Fruit fly (Drosophila melanogaster) whole organism, embryonic: ENCODE measurements around the gene CG10383.

Experiments used
- Ada2b ChIP-seq: fragments of 200-800 bp; sonication (Bioruptor generic); IDR thresholded peaks from 2 replicates; pipeline ENCODE4 v1.3.6; 2022; ENCODE audit warnings: missing biosample characterization, missing genetic modification characterization
- Blimp-1 ChIP-seq: fragments of 200-800 bp; sonication (Bioruptor generic); optimal IDR thresholded peaks from 3 replicates; lab custom pipeline; 2018; ENCODE audit warnings: missing biosample characterization, missing genetic modification characterization, mild to moderate bottlenecking, moderate library complexity, missing genetic modification reagents
- CG10209 ChIP-seq: fragments of 200-800 bp; sonication (Bioruptor generic); optimal IDR thresholded peaks from 3 replicates; lab custom pipeline; 2017; ENCODE audit warnings: missing biosample characterization, mild to moderate bottlenecking, missing genetic modification characterization, missing genetic modification reagents
- CG10274 ChIP-seq: fragments of 200-800 bp; sonication (Bioruptor generic); optimal IDR thresholded peaks from 3 replicates; lab custom pipeline; 2017; ENCODE audit warnings: missing biosample characterization, mild to moderate bottlenecking, missing genetic modification characterization
- CG10959 ChIP-seq: fragments of 200-800 bp; sonication (Bioruptor generic); IDR thresholded peaks from 2 replicates; pipeline ENCODE4 v1.3.6; 2022; ENCODE audit warnings: missing biosample characterization, missing genetic modification characterization
- CG12391 ChIP-seq: fragments of 200-800 bp; sonication (Bioruptor generic); optimal IDR thresholded peaks from 3 replicates; lab custom pipeline; 2018; ENCODE audit warnings: missing biosample characterization, mild to moderate bottlenecking, missing genetic modification characterization, moderate library complexity
- CG12942 ChIP-seq: fragments of 200-800 bp; sonication (Bioruptor generic); optimal IDR thresholded peaks from 3 replicates; lab custom pipeline; 2016; ENCODE audit warnings: missing biosample characterization, missing genetic modification characterization
- CG14965 ChIP-seq: fragments of 200-800 bp; sonication (Bioruptor generic); optimal IDR thresholded peaks from 2 replicates; lab custom pipeline; 2016; ENCODE audit warnings: missing biosample characterization, missing genetic modification characterization, borderline replicate concordance
- CG17612 ChIP-seq: fragments of 200-800 bp; sonication (Bioruptor generic); IDR thresholded peaks from 2 replicates; pipeline ENCODE4 v1.3.6; 2022; ENCODE audit warnings: missing biosample characterization, missing genetic modification characterization
- CG18476 ChIP-seq: fragments of 200-800 bp; sonication (Bioruptor generic); optimal IDR thresholded peaks from 2 replicates; lab custom pipeline; 2016; ENCODE audit warnings: missing biosample characterization, mild to moderate bottlenecking, missing genetic modification characterization
- CG18599 ChIP-seq: fragments of 200-800 bp; sonication (Bioruptor generic); optimal IDR thresholded peaks from 3 replicates; lab custom pipeline; 2017; ENCODE audit warnings: missing biosample characterization, missing genetic modification characterization, mild to moderate bottlenecking, moderate library complexity, missing genetic modification reagents
- CG2129 ChIP-seq: fragments of 200-800 bp; sonication (Bioruptor generic); IDR thresholded peaks from 2 replicates; pipeline ENCODE4 v1.3.6; 2022; ENCODE audit warnings: missing biosample characterization, missing genetic modification characterization; ENCODE audit not compliant: partially characterized antibody
- CG30431 ChIP-seq: fragments of 200-800 bp; sonication (Bioruptor generic); optimal IDR thresholded peaks from 2 replicates; lab custom pipeline; 2017; ENCODE audit warnings: missing biosample characterization, missing genetic modification characterization
- CG31388 ChIP-seq: fragments of 200-800 bp; sonication (Bioruptor generic); optimal IDR thresholded peaks from 2 replicates; lab custom pipeline; 2016; ENCODE audit warnings: missing biosample characterization, missing genetic modification characterization
- CG32532 ChIP-seq: fragments of 200-800 bp; sonication (Bioruptor generic); IDR thresholded peaks from 2 replicates; pipeline ENCODE4 v1.3.6; 2022; ENCODE audit warnings: missing biosample characterization, missing genetic modification characterization
- CG43689 ChIP-seq: fragments of 200-800 bp; sonication (Bioruptor generic); IDR thresholded peaks from 2 replicates; pipeline ENCODE4 v1.3.6; 2022; ENCODE audit warnings: missing biosample characterization, missing genetic modification characterization
- CG6175 ChIP-seq: fragments of 200-800 bp; sonication (Bioruptor generic); IDR thresholded peaks from 3 replicates; pipeline ENCODE4 v1.3.6; 2022; ENCODE audit warnings: missing biosample characterization, missing genetic modification characterization
- CG6683 ChIP-seq: fragments of 200-800 bp; sonication (Bioruptor generic); optimal IDR thresholded peaks from 2 replicates; lab custom pipeline; 2017; ENCODE audit warnings: missing biosample characterization, mild to moderate bottlenecking, missing genetic modification characterization, missing genetic modification reagents
- CG6689 ChIP-seq: fragments of 200-800 bp; sonication (Bioruptor generic); IDR thresholded peaks from 2 replicates; pipeline ENCODE4 v1.3.6; 2022; ENCODE audit warnings: missing biosample characterization, missing genetic modification characterization
- CG7357 ChIP-seq: fragments of 200-800 bp; sonication (Bioruptor generic); IDR thresholded peaks from 3 replicates; pipeline ENCODE4 v1.3.6; 2022; ENCODE audit warnings: missing biosample characterization, missing genetic modification characterization
- CG7786 ChIP-seq: fragments of 200-800 bp; sonication (Bioruptor generic); optimal IDR thresholded peaks from 2 replicates; lab custom pipeline; 2016; ENCODE audit warnings: missing biosample characterization, missing genetic modification characterization
- CrebB ChIP-seq: fragments of 200-800 bp; sonication (Bioruptor generic); optimal IDR thresholded peaks from 3 replicates; lab custom pipeline; 2018; ENCODE audit warnings: missing biosample characterization, mild to moderate bottlenecking, missing genetic modification characterization
- D19A ChIP-seq: fragments of 200-800 bp; optimal IDR thresholded peaks from 3 replicates; lab custom pipeline; 2019; ENCODE audit warnings: missing biosample characterization, mild to moderate bottlenecking, missing genetic modification characterization, moderate library complexity
- Dbx ChIP-seq: fragments of 200-800 bp; sonication (Bioruptor generic); IDR thresholded peaks from 3 replicates; pipeline ENCODE4 v1.3.6; 2022; ENCODE audit warnings: missing biosample characterization, missing genetic modification characterization
- Dip2 ChIP-seq: fragments of 200-800 bp; sonication (Bioruptor generic); IDR thresholded peaks from 2 replicates; pipeline ENCODE4 v1.3.6; 2022; ENCODE audit warnings: missing biosample characterization, missing genetic modification characterization
- ERR ChIP-seq: fragments of 200-800 bp; sonication (Bioruptor generic); optimal IDR thresholded peaks from 2 replicates; lab custom pipeline; 2016; ENCODE audit warnings: missing biosample characterization, missing genetic modification characterization
- Eip74EF ChIP-seq, 2 experiments: fragments of 200-800 bp in 1 of 2; fragments of >200 bp in 1 of 2; sonication (Bioruptor generic) in 1 of 2; optimal IDR thresholded peaks; 2 replicates each; lab custom pipeline; 2017 to 2019; ENCODE audit warnings: missing biosample characterization in 2 of 2, missing genetic modification characterization in 2 of 2, mild to moderate bottlenecking in 1 of 2, moderate library complexity in 1 of 2
- GATAe ChIP-seq: fragments of 200-800 bp; sonication (Bioruptor generic); conservative IDR thresholded peaks from 2 replicates; pipeline ENCODE4 v1.3.6; 2022; ENCODE audit warnings: missing biosample characterization, missing genetic modification characterization
- Gug ChIP-seq: fragments of 200-800 bp; sonication (Bioruptor generic); IDR thresholded peaks from 4 replicates; pipeline ENCODE4 v1.3.6; 2022; ENCODE audit warnings: missing biosample characterization, missing genetic modification characterization
- HLH4C ChIP-seq: fragments of 200-800 bp; sonication (Bioruptor generic); IDR thresholded peaks from 3 replicates; pipeline ENCODE4 v1.3.6; 2022; ENCODE audit warnings: missing biosample characterization, missing genetic modification characterization; ENCODE audit not compliant: partially characterized antibody
- Lim3 ChIP-seq: fragments of 200-800 bp; sonication (Bioruptor generic); IDR thresholded peaks from 2 replicates; pipeline ENCODE4 v1.3.6; 2022; ENCODE audit warnings: missing biosample characterization, missing genetic modification characterization
- NK7.1 ChIP-seq: fragments of 200-800 bp; sonication (Bioruptor generic); optimal IDR thresholded peaks from 3 replicates; lab custom pipeline; 2016; ENCODE audit warnings: missing biosample characterization, missing genetic modification characterization
- Optix ChIP-seq: fragments of 200-800 bp; sonication (Bioruptor generic); IDR thresholded peaks from 3 replicates; pipeline ENCODE4 v1.3.6; 2022; ENCODE audit warnings: missing biosample characterization, missing genetic modification characterization
- PHDP ChIP-seq: fragments of 200-800 bp; sonication (Bioruptor generic); optimal IDR thresholded peaks from 3 replicates; lab custom pipeline; 2018; ENCODE audit warnings: missing biosample characterization, mild to moderate bottlenecking, missing genetic modification characterization, moderate library complexity
- Sox102F ChIP-seq: fragments of 200-800 bp; sonication (Bioruptor generic); optimal IDR thresholded peaks from 2 replicates; lab custom pipeline; 2018; ENCODE audit warnings: missing biosample characterization, mild to moderate bottlenecking, missing genetic modification characterization, moderate library complexity
- al ChIP-seq: fragments of 200-800 bp; sonication (Bioruptor generic); IDR thresholded peaks from 2 replicates; pipeline ENCODE4 v1.3.6; 2022; ENCODE audit warnings: missing biosample characterization, missing genetic modification characterization
- ci ChIP-seq: fragments of 200-800 bp; sonication (Bioruptor generic); IDR thresholded peaks from 3 replicates; pipeline ENCODE4 v1.3.6; 2022; ENCODE audit warnings: missing biosample characterization, missing genetic modification characterization
- fd3F ChIP-seq: fragments of 200-800 bp; sonication (Bioruptor generic); optimal IDR thresholded peaks from 2 replicates; lab custom pipeline; 2018; ENCODE audit warnings: missing biosample characterization, mild to moderate bottlenecking, missing genetic modification characterization, moderate library complexity
- gem ChIP-seq: fragments of 200-800 bp; sonication (Bioruptor generic); optimal IDR thresholded peaks from 2 replicates; lab custom pipeline; 2019; ENCODE audit warnings: missing biosample characterization, mild to moderate bottlenecking, missing genetic modification characterization, moderate library complexity
- insv ChIP-seq, 2 experiments: fragments of 200-800 bp; sonication (Bioruptor generic); optimal IDR thresholded peaks; 3 replicates each; lab custom pipeline; 2016 to 2018; ENCODE audit warnings: missing biosample characterization in 2 of 2, missing genetic modification characterization in 2 of 2
- nmo ChIP-seq: fragments of 200-800 bp; sonication (Bioruptor generic); optimal IDR thresholded peaks from 2 replicates; lab custom pipeline; 2018; ENCODE audit warnings: missing biosample characterization, mild to moderate bottlenecking, missing genetic modification characterization, moderate library complexity
- pan ChIP-seq, 4 experiments: fragments of >200 bp in 3 of 4; fragments of 200-800 bp in 1 of 4; sonication (Bioruptor generic) in 1 of 4; optimal IDR thresholded peaks in 3 of 4; IDR thresholded peaks in 1 of 4; 2 replicates each; pipeline versions ENCODE4 v1.3.6 to Lab custom; 2017 to 2022; ENCODE audit warnings: missing biosample characterization in 2 of 4, missing genetic modification characterization in 2 of 4, mixed read lengths in 1 of 4
- pita ChIP-seq: fragments of 200-800 bp; sonication (Bioruptor generic); optimal IDR thresholded peaks from 2 replicates; lab custom pipeline; 2017; ENCODE audit warnings: missing biosample characterization, mild to moderate bottlenecking, missing genetic modification characterization
- prd ChIP-seq, 3 experiments: fragments of >200 bp in 2 of 3; fragments of 200-800 bp in 1 of 3; sonication (Bioruptor generic) in 1 of 3; optimal IDR thresholded peaks in 2 of 3; IDR thresholded peaks in 1 of 3; 2 replicates in 2 of 3; 3 replicates in 1 of 3; pipeline versions ENCODE4 v1.3.6 to Lab custom; 2017 to 2022; ENCODE audit warnings: missing biosample characterization in 1 of 3, missing genetic modification characterization in 1 of 3
- slp2 ChIP-seq: fragments of 200-800 bp; sonication (Bioruptor generic); optimal IDR thresholded peaks from 2 replicates; lab custom pipeline; 2016; ENCODE audit warnings: missing biosample characterization, missing genetic modification characterization
- sr ChIP-seq: fragments of 200-800 bp; sonication (Bioruptor generic); IDR thresholded peaks from 3 replicates; pipeline ENCODE4 v1.3.6; 2022; ENCODE audit warnings: missing biosample characterization, missing genetic modification characterization
- vnd ChIP-seq: fragments of 200-800 bp; sonication (Bioruptor generic); IDR thresholded peaks from 3 replicates; pipeline ENCODE4 v1.3.6; 2022; ENCODE audit warnings: missing biosample characterization, missing genetic modification characterization; ENCODE audit not compliant: partially characterized antibody
- wor ChIP-seq: fragments of 200-800 bp; sonication (Bioruptor generic); IDR thresholded peaks from 2 replicates; pipeline ENCODE4 v1.3.6; 2022; ENCODE audit warnings: missing biosample characterization, missing genetic modification characterization
- zen2 ChIP-seq: fragments of 200-800 bp; sonication (Bioruptor generic); IDR thresholded peaks from 3 replicates; pipeline ENCODE4 v1.3.6; 2022; ENCODE audit warnings: missing biosample characterization, missing genetic modification characterization; ENCODE audit not compliant: partially characterized antibody

CG10383 gene

dm6 chr2L:18717365-18718011 lies 22.1 kb upstream of the CG10383 start (continued):
- TF ChIP-seq insv (GFP tag; optimal IDR thresholded peaks at IDR 0.05; lab: Kevin White, UChicago) = no peak
- no peak for TF ChIP-seq CrebB
- TF ChIP-seq Optix (GFP tag; lab: Robert Waterston, UW) = no peak
- no peak for TF ChIP-seq CG17612 (GFP tag; lab: Robert Waterston, UW)
- no peak for TF ChIP-seq CG6683
- TF ChIP-seq slp2 (GFP tag; lab: Kevin White, UChicago) = no peak
- no peak for TF ChIP-seq pan (optimal IDR thresholded peaks at IDR 0.05; lab: Kevin White, UChicago)
- peak in 1 of 2 experiments; percentile 30 for TF ChIP-seq pan (GFP tag; optimal IDR thresholded peaks at IDR 0.05 in 1 of 2, IDR thresholded peaks at IDR 0.05 in 1 of 2)
- TF ChIP-seq nmo (GFP tag; lab: Kevin White, UChicago) = no peak
- TF ChIP-seq PHDP = no peak
- peak; percentile 15 for TF ChIP-seq CG10209 (GFP tag; lab: Kevin White, UChicago)
- TF ChIP-seq CG18599 = peak; percentile 22
- TF ChIP-seq CG18476 (GFP tag; lab: Kevin White, UChicago) = no peak
- no peak for TF ChIP-seq CG43689 (GFP tag; lab: Robert Waterston, UW)
- TF ChIP-seq sr = no peak; the same call in 2 of the 3 replicates
- TF ChIP-seq ci (GFP tag; lab: Robert Waterston, UW) = 0 out of 3 replicates have a peak, but pooled peaks have one; percentile 33
- no peak for TF ChIP-seq D19A (tag; lab: Kevin White, UChicago)
- peak; percentile 15 for TF ChIP-seq gem (tag; lab: Kevin White, UChicago)
- no peak for TF ChIP-seq wor (GFP tag; lab: Robert Waterston, UW)
- TF ChIP-seq CG12942 (GFP tag; lab: Kevin White, UChicago) = no peak
- no peak for TF ChIP-seq al (GFP tag; lab: Robert Waterston, UW)
- no peak for TF ChIP-seq GATAe (GFP tag; lab: Robert Waterston, UW)
- no peak for TF ChIP-seq Dbx
- no peak for TF ChIP-seq zen2
- TF ChIP-seq CG32532 (GFP tag; lab: Robert Waterston, UW) = no peak
- no peak for TF ChIP-seq CG2129 (GFP tag; lab: Robert Waterston, UW)
- TF ChIP-seq CG10959 (GFP tag; lab: Robert Waterston, UW) = no peak
- no peak for TF ChIP-seq pita
- no peak for TF ChIP-seq prd (optimal IDR thresholded peaks at IDR 0.05; lab: Kevin White, UChicago)
- no peak for TF ChIP-seq prd (GFP tag; IDR thresholded peaks at IDR 0.05; lab: Robert Waterston, UW)
- TF ChIP-seq NK7.1 (GFP tag; lab: Kevin White, UChicago) = no peak
- TF ChIP-seq Eip74EF (GFP tag; optimal IDR thresholded peaks at IDR 0.05; lab: Kevin White, UChicago) = no peak
- no peak for TF ChIP-seq Sox102F (GFP tag; lab: Kevin White, UChicago)
- peak; percentile 0 for TF ChIP-seq Blimp-1
- no peak for TF ChIP-seq CG6175
- TF ChIP-seq CG7786 (GFP tag; lab: Kevin White, UChicago) = no peak
- TF ChIP-seq Lim3 (GFP tag; lab: Robert Waterston, UW) = no peak
- no peak for TF ChIP-seq CG12391
- TF ChIP-seq vnd (GFP tag; lab: Robert Waterston, UW) = no peak
- no peak for TF ChIP-seq ERR (GFP tag; lab: Kevin White, UChicago)
- no peak for TF ChIP-seq CG14965 (GFP tag; lab: Kevin White, UChicago)
- TF ChIP-seq Ada2b (GFP tag; lab: Robert Waterston, UW) = no peak
- no peak for TF ChIP-seq CG10274 (GFP tag; lab: Kevin White, UChicago)
- no peak for TF ChIP-seq HLH4C (GFP tag; lab: Robert Waterston, UW)
- no peak for TF ChIP-seq CG30431
- no peak for TF ChIP-seq CG31388 (GFP tag; lab: Kevin White, UChicago)
- no peak for TF ChIP-seq fd3F (GFP tag; lab: Kevin White, UChicago)
- TF ChIP-seq Dip2 (GFP tag; lab: Robert Waterston, UW) = no peak
- TF ChIP-seq Gug (GFP tag; lab: Robert Waterston, UW) = no peak
- TF ChIP-seq CG7357 (GFP tag; lab: Robert Waterston, UW) = no peak
- 0 out of 2 replicates have a peak, but pooled peaks have one; percentile 24 for TF ChIP-seq CG6689 (GFP tag; lab: Robert Waterston, UW)
